Worm (Caenorhabditis elegans): ENCODE data around the gene F22B8.3.

The F22B8.3 gene

DNA sequence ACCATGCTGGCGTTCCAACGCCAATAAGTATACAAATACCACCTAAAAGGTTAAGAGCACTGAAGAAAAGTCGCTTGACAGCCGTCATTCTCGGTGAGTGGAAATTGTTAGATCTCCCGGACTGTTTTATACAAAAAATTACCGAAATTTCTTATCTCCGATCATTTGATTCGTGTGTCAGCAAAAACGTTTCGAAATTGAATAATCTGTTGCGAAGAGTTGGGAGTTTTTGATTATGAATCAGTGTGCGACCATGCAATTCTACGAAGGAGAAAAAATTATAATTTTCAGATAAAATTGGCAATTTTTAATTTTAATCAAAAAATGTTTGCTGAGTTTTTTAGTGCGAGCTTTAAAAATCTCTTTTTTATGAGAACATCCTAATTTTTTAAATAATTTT, 48.7 kb downstream of the F22B8.3 start, which contains the start of gene clc-11:
clc-11 (minus strand) TSS at position 101 of the 400 bp plus-strand sequence.
- TF ChIP-seq zip-2 (tag; optimal IDR thresholded peaks at IDR 0.05) = no peak
- no peak for TF ChIP-seq zfp-3 (GFP tag; conservative IDR thresholded peaks at IDR 0.05)
- no peak for TF ChIP-seq hif-1 (tag; optimal IDR thresholded peaks at IDR 0.05)
- TF ChIP-seq ztf-7 (tag; optimal IDR thresholded peaks at IDR 0.05) = no peak
- TF ChIP-seq unc-39 (tag; optimal IDR thresholded peaks at IDR 0.05) = no peak
- TF ChIP-seq nhr-6 (tag; optimal IDR thresholded peaks at IDR 0.05) = no peak
- TF ChIP-seq cey-2 (tag; optimal IDR thresholded peaks at IDR 0.05; ENCODE audit: borderline replicate concordance, insufficient read depth) = no peak
- no peak for TF ChIP-seq snpc-1.2 (GFP tag; IDR thresholded peaks at IDR 0.05)
- TF ChIP-seq rbr-2 (tag; optimal IDR thresholded peaks at IDR 0.05) = no peak
- TF ChIP-seq lim-7 (GFP tag; IDR thresholded peaks at IDR 0.05) = no peak

DNA sequence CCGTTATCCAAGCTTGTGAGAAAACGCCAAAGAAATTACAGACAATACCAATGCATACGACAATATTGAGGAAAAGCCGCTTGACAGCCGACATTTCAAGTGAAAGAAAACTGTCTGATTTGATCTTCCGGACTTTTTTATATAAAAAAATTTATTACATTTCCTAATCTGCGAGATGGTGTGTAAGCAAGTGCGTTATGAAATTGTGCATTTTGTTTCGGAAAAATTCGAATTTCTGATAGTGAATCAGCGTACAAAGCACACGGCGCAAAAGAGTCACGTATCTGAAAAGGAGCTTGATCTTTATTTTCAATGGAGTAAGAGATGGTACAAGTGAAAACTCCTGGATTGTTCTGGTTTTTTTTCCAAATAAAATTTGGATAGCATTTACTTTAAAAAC, 50.3 kb downstream of the F22B8.3 start, which contains the start of gene clc-32:
clc-32 (minus strand) TSS at position 101 of the 400 bp plus-strand sequence.
- TF ChIP-seq vab-7 (GFP tag; IDR thresholded peaks at IDR 0.05) (no peak), aha-1 (tag) (no peak), Y105C5A.15 (GFP tag; IDR thresholded peaks at IDR 0.05) (no peak), nhr-42 (GFP tag; IDR thresholded peaks at IDR 0.05) (no peak)

Measured in whole organism, L4 larva.